Worm (Caenorhabditis elegans) whole organism, early embryonic: ENCODE measurements around the gene F20B6.4.
"Not testable (repeated sequence)": the region's sequence is repeated elsewhere in the genome, so short reads cannot be mapped to it uniquely, and the experiment has no call there.

Experiments used
- B0310.2 ChIP-seq: sonication (generic microtip); optimal IDR thresholded peaks from 2 replicates; lab custom pipeline; 2016; ENCODE audit warnings: mild to moderate bottlenecking, missing genetic modification characterization, missing compliant biosample characterization
- F13C5.2 ChIP-seq: sonication (generic microtip); optimal IDR thresholded peaks from 2 replicates; lab custom pipeline; 2017; ENCODE audit warnings: mild to moderate bottlenecking, missing genetic modification characterization, inconsistent platforms, missing compliant biosample characterization
- aly-1 ChIP-seq: sonication (generic microtip); optimal IDR thresholded peaks from 2 replicates; lab custom pipeline; 2016; ENCODE audit warnings: missing genetic modification characterization, missing compliant biosample characterization
- ama-1 ChIP-seq: fragments of 150-350 bp; optimal IDR thresholded peaks from 2 replicates; lab custom pipeline; 2014
- ceh-13 ChIP-seq: fragments of 200-800 bp; sonication (Bioruptor generic); optimal IDR thresholded peaks from 2 replicates; lab custom pipeline; 2018; ENCODE audit warnings: mild to moderate bottlenecking, missing genetic modification characterization, missing compliant biosample characterization
- ceh-36 ChIP-seq: sonication (generic microtip); optimal IDR thresholded peaks from 2 replicates; lab custom pipeline; 2016; ENCODE audit warnings: missing genetic modification characterization, inconsistent platforms, missing compliant biosample characterization
- ets-7 ChIP-seq: sonication (generic microtip); optimal IDR thresholded peaks from 2 replicates; lab custom pipeline; 2016; ENCODE audit warnings: missing genotype, missing genetic modification characterization, missing compliant biosample characterization
- flt-1 ChIP-seq: fragments of 200-800 bp; sonication (Bioruptor generic); IDR thresholded peaks from 2 replicates; pipeline ENCODE4 v1.3.6; 2022; ENCODE audit warnings: missing genetic modification characterization, missing compliant biosample characterization
- hmbx-1 ChIP-seq: sonication (generic microtip); optimal IDR thresholded peaks from 2 replicates; lab custom pipeline; 2016; ENCODE audit warnings: mild to moderate bottlenecking, missing genetic modification characterization, missing compliant biosample characterization
- hmg-4 ChIP-seq: fragments of 200-800 bp; sonication (Bioruptor generic); optimal IDR thresholded peaks from 2 replicates; lab custom pipeline; 2018; ENCODE audit warnings: mild to moderate bottlenecking, missing genetic modification characterization, missing compliant biosample characterization
- hnd-1 ChIP-seq: sonication (generic microtip); optimal IDR thresholded peaks from 2 replicates; lab custom pipeline; 2016; ENCODE audit warnings: missing genetic modification characterization, missing compliant biosample characterization
- pes-1 ChIP-seq: fragments of 200-800 bp; sonication (Bioruptor generic); IDR thresholded peaks from 2 replicates; pipeline ENCODE4 v1.3.6; 2022; ENCODE audit warnings: missing genetic modification reagents, missing genetic modification characterization, missing compliant biosample characterization
- scrt-1 ChIP-seq: fragments of 200-800 bp; sonication (Bioruptor generic); IDR thresholded peaks from 2 replicates; pipeline ENCODE4 v1.3.6; 2022; ENCODE audit warnings: missing genetic modification characterization, missing compliant biosample characterization
- sea-1 ChIP-seq: fragments of 200-800 bp; sonication (Bioruptor generic); conservative IDR thresholded peaks from 2 replicates; pipeline ENCODE4 v1.3.6; 2022; ENCODE audit warnings: missing genetic modification characterization, missing compliant biosample characterization
- tbx-11 ChIP-seq: fragments of 200-800 bp; sonication (Bioruptor generic); IDR thresholded peaks from 2 replicates; pipeline ENCODE4 v1.3.6; 2022; ENCODE audit warnings: missing genetic modification characterization, missing compliant biosample characterization
- tbx-37 ChIP-seq: fragments of 200-800 bp; sonication (Bioruptor generic); conservative IDR thresholded peaks from 2 replicates; pipeline ENCODE4 v1.3.6; 2022; ENCODE audit warnings: missing genetic modification reagents, missing genetic modification characterization, missing compliant biosample characterization
- tra-4 ChIP-seq: sonication (generic microtip); optimal IDR thresholded peaks from 2 replicates; lab custom pipeline; 2017; ENCODE audit warnings: missing genetic modification characterization, missing compliant biosample characterization

F20B6.4 gene

DNA sequence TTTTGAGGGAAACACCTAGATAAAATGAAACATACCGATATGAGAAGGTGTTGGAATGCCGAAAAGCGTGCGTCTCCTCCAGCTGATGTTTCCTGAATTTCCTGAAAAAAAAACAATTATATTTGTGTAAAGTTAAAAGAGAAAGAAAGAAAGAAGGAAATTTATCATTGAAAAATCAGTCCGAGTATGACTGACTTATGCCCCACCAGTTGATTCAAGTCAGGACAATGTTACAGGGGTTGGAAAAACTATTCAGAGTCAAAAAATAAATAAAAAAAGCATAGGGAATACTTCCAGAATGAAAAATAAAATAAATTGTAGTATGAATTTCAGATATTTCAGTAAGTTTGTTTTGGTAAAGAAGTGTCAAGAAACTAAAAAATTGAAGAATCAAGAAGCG, 11.1 kb upstream of the F20B6.4 start, which contains the start of gene F20B6.9:
Gene F20B6.9 (minus strand): TSS at position 101 of the 400 bp plus-strand sequence.
- TF ChIP-seq hmbx-1 (tag; lab: Kevin White, UChicago); ceh-36; B0310.2 (tag; lab: Kevin White, UChicago): not testable (repeated sequence)

DNA sequence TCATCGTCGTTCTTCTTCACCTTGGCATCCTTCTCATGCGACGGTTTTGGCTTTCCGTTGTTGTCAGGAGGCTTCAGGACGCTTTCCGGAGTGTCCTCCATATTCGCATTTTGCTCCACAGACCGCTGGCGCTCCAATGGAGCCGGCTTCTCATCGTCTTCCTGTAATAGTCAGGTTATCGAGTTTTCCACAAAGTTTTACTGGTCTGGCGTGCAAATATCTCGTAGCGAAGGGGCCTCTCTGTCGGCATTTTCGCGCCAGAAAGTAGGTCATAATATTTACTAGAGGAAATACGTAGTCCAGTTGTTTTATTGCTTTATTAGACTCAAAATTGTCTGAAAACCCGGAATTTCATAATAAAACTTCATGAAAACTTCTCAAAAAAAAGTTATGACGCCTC, 5.8 kb upstream of the F20B6.4 start, which contains the start of gene F20B6.6:
Gene F20B6.6 (minus strand): TSS at position 101 of the 400 bp plus-strand sequence.
- TF ChIP-seq ets-7 (tag; lab: Kevin White, UChicago); hmg-4; ceh-13: not testable (repeated sequence)

DNA sequence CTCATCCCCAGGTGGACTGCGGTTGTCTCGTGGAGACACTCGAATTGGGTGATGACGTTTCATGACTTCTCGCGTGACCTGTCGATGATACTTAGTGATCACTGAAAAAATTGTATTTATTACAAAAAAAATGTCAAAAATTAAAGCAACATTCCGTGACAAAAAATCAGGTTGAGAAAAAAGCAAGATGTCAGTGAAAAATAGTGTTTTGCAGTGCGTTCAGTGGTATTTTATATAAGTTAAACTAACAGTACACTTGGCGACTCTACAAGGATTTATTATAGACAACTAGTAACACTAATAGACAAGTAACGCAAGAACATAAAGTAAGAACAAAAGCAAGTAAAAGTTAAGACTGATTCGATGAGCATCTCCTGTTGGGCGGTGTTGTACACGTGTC, 3.5 kb upstream of the F20B6.4 start, which contains the start of gene F20B6.5:
Gene F20B6.5 (minus strand): TSS at position 101 of the 400 bp plus-strand sequence.
- TF ChIP-seq tbx-11 (GFP tag; lab: Robert Waterston, UW); sea-1 (GFP tag; lab: Robert Waterston, UW); ceh-13: not testable (repeated sequence)

DNA sequence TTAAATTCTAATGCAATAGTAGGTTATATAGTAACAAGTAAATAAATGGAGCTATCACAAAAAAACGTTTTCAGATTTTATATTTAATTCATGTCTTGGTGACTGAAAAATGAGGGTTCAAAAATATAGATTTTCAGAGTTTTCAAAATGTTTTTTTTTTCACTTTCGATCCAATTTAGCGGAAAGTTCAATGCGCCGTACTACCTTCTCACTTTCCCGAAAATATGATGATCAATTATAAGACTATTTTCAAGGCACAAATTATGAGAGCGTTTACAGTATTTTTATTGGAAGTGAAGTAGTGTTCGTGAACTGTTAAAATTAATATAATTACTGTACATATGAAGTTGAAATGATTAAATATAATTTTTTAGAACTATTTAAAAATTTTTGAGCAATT, 3.3 kb downstream of the F20B6.4 start:
- no peak for TF ChIP-seq tbx-37 (GFP tag; lab: Robert Waterston, UW)
- TF ChIP-seq hmbx-1 (tag; lab: Kevin White, UChicago): no peak
- TF ChIP-seq ets-7 (tag; lab: Kevin White, UChicago): no peak
- TF ChIP-seq aly-1: no peak
- TF ChIP-seq B0310.2 (tag; lab: Kevin White, UChicago): no peak
- no peak for TF ChIP-seq sea-1 (GFP tag; lab: Robert Waterston, UW)
- no peak for TF ChIP-seq ama-1 (lab: Kevin White, UChicago)
- TF ChIP-seq tbx-11 (GFP tag; lab: Robert Waterston, UW): no peak
- no peak for TF ChIP-seq pes-1 (GFP tag; lab: Robert Waterston, UW)
- TF ChIP-seq ceh-36: no peak
- no peak for TF ChIP-seq scrt-1 (GFP tag; lab: Robert Waterston, UW)
- TF ChIP-seq ceh-13: no peak
- no peak for TF ChIP-seq tra-4 (tag; lab: Kevin White, UChicago)
- TF ChIP-seq hnd-1 (tag; lab: Kevin White, UChicago): no peak
- TF ChIP-seq hmg-4: no peak
- TF ChIP-seq flt-1 (GFP tag; lab: Robert Waterston, UW): no peak
- no peak for TF ChIP-seq F13C5.2

DNA sequence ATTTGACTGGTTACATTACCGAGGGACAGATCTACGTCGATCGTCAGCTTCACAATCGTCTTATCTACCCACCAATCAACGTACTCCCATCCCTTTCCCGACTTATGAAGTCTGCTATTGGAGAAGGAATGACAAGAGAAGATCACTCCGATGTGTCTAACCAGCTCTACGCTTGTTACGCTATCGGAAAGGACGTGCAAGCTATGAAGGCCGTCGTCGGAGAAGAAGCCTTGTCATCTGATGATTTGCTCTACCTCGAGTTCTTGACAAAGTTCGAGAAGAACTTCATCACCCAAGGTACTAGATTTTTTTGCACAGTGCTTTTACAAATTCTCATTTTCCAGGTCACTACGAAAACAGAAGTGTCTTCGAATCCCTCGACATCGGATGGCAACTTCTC, 4.1 kb downstream of the F20B6.4 start:
- TF ChIP-seq F13C5.2 (no peak), tbx-37 (GFP tag; lab: Robert Waterston, UW) (no peak), ceh-36 (no peak)

DNA sequence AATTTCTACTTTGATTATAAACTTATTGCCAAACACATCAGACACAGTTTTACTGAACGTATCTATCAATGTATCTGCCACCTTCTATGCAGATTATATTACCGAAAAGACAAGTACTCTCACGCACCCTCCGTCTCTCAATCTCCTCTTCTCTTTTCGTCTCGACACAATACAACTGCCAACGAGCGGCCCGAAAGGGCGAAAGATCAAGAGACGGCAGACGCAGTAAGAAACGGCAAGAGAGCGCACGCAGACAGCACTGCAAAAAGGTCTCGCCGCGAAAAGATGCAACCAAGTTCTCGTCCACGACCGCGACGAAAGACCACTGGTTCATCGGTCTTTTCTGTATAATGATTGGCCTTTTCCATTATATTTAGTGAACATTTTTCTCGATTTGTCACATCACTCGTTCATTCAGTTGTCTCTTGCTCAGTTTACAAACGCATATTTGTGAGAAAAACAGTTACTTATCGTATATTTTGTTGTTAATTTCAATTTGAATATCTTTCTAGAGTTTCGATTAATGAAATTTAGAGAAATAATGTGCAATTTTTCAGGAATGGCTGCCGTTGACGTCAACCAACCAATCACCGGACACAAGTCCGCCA, 5.7 kb downstream of the F20B6.4 start, which contains the start of gene vha-12:
Gene vha-12 (plus strand): TSS at position 558 of the 608 bp plus-strand sequence.
- TF ChIP-seq aly-1: no peak
- TF ChIP-seq tbx-37 (GFP tag; lab: Robert Waterston, UW): no peak
- TF ChIP-seq scrt-1 (GFP tag; lab: Robert Waterston, UW): no peak
- TF ChIP-seq hmbx-1 (tag; lab: Kevin White, UChicago): no peak
- TF ChIP-seq hnd-1 (tag; lab: Kevin White, UChicago): no peak

DNA sequence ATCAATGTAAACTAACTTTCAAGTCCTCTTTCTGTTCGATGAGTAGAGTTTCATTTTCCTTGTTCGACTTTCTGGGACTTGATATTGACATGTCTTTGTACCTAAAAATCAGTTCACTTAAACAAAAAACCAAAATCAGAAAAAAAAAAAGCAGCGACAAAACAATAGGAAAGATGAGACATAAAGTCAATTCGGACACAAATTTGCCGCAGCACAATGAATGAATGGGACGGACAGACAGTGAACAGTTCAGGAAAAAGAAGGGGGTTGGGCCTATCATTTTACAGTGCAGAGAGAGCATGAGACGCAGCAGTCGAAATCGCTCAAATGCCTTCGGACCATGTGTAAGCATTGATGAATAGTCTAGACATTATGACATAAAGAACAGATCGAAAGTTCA, 9.7 kb downstream of the F20B6.4 start, which contains the start of gene mrp-6:
Gene mrp-6 (minus strand): TSS at position 101 of the 400 bp plus-strand sequence.
- TF ChIP-seq hmbx-1 (tag; lab: Kevin White, UChicago): no peak
- TF ChIP-seq sea-1 (GFP tag; lab: Robert Waterston, UW): no peak
- no peak for TF ChIP-seq ceh-36
- no peak for TF ChIP-seq tra-4 (tag; lab: Kevin White, UChicago)
- no peak for TF ChIP-seq tbx-37 (GFP tag; lab: Robert Waterston, UW)
- no peak for TF ChIP-seq ceh-13
- TF ChIP-seq aly-1: no peak
- no peak for TF ChIP-seq scrt-1 (GFP tag; lab: Robert Waterston, UW)
- no peak for TF ChIP-seq pes-1 (GFP tag; lab: Robert Waterston, UW)
- no peak for TF ChIP-seq F13C5.2
- no peak for TF ChIP-seq flt-1 (GFP tag; lab: Robert Waterston, UW)
- no peak for TF ChIP-seq B0310.2 (tag; lab: Kevin White, UChicago)
- TF ChIP-seq tbx-11 (GFP tag; lab: Robert Waterston, UW): no peak
- TF ChIP-seq ama-1 (lab: Kevin White, UChicago): no peak
- TF ChIP-seq hnd-1 (tag; lab: Kevin White, UChicago): no peak

DNA sequence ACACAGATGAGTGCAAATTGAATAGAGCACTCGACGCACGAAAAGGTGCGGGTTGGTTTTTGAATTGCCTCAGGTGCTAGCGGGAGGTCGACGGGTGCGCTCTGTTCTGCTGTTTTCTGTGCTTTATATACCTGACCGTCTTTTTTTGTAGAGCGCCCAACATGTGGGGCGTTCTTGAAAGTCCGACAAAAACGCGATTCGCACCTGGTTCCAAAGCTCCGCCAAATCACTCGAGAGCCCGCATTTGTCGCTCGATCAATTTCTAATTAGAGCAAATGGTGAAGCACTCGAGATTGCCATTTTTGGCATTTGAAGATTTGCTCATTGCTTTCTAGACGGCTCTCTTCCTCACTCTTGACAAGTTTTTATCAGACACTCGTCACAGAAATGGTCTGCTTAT, 18.9 kb downstream of the F20B6.4 start, which contains the start of gene ZK470.6:
Gene ZK470.6 (minus strand): TSS at position 101 of the 400 bp plus-strand sequence.
- TF ChIP-seq sea-1 (GFP tag; lab: Robert Waterston, UW) (no peak), scrt-1 (GFP tag; lab: Robert Waterston, UW) (no peak), tra-4 (tag; lab: Kevin White, UChicago) (no peak), pes-1 (GFP tag; lab: Robert Waterston, UW) (no peak), hmbx-1 (tag; lab: Kevin White, UChicago) (no peak), ceh-36 (no peak), ceh-13 (no peak), aly-1 (no peak), B0310.2 (tag; lab: Kevin White, UChicago) (no peak), hmg-4 (no peak), tbx-37 (GFP tag; lab: Robert Waterston, UW) (no peak), ama-1 (lab: Kevin White, UChicago) (no peak), tbx-11 (GFP tag; lab: Robert Waterston, UW) (no peak), ets-7 (tag; lab: Kevin White, UChicago) (no peak)
